Fruit fly (Drosophila melanogaster) whole organism, embryonic: ENCODE results near the gene Snx3.

Experiments
- B-H1 ChIP-seq: fragments of 200-800 bp; sonication (Bioruptor generic); IDR thresholded peaks from 3 replicates; pipeline ENCODE4 v1.3.6; 2022; ENCODE audit warnings: missing biosample characterization, missing genetic modification characterization
- Blimp-1 ChIP-seq: fragments of 200-800 bp; sonication (Bioruptor generic); optimal IDR thresholded peaks from 3 replicates; lab custom pipeline; 2018; ENCODE audit warnings: missing biosample characterization, missing genetic modification characterization, mild to moderate bottlenecking, moderate library complexity, missing genetic modification reagents
- C15 ChIP-seq: fragments of 200-800 bp; sonication (Bioruptor generic); IDR thresholded peaks from 3 replicates; pipeline ENCODE4 v1.3.6; 2022; ENCODE audit warnings: missing biosample characterization, missing genetic modification characterization
- CG10267 ChIP-seq: fragments of 200-800 bp; sonication (Bioruptor generic); optimal IDR thresholded peaks from 2 replicates; lab custom pipeline; 2018; ENCODE audit warnings: missing biosample characterization, mild to moderate bottlenecking, missing genetic modification characterization, moderate library complexity
- CG11093 ChIP-seq: fragments of 200-800 bp; sonication (Bioruptor generic); IDR thresholded peaks from 3 replicates; pipeline ENCODE4 v1.3.6; 2022; ENCODE audit warnings: missing biosample characterization, missing genetic modification characterization
- CG13123 ChIP-seq: fragments of 200-800 bp; sonication (Bioruptor generic); optimal IDR thresholded peaks from 2 replicates; lab custom pipeline; 2016; ENCODE audit warnings: missing biosample characterization, missing genetic modification characterization
- CG14667 ChIP-seq: fragments of 200-800 bp; sonication (Bioruptor generic); IDR thresholded peaks from 2 replicates; pipeline ENCODE4 v1.3.6; 2022; ENCODE audit warnings: missing biosample characterization, missing genetic modification characterization
- CG15696 ChIP-seq: fragments of 200-800 bp; sonication (Bioruptor generic); optimal IDR thresholded peaks from 2 replicates; lab custom pipeline; 2019; ENCODE audit warnings: missing biosample characterization, mild to moderate bottlenecking, missing genetic modification characterization, moderate library complexity
- CG16813 ChIP-seq: fragments of 200-800 bp; sonication (Bioruptor generic); IDR thresholded peaks from 3 replicates; pipeline ENCODE4 v1.3.6; 2022; ENCODE audit warnings: missing biosample characterization, missing genetic modification characterization; ENCODE audit not compliant: partially characterized antibody
- CG17361 ChIP-seq: fragments of 200-800 bp; sonication (Bioruptor generic); IDR thresholded peaks from 3 replicates; pipeline ENCODE4 v1.3.6; 2022; ENCODE audit warnings: missing biosample characterization, missing genetic modification characterization
- CG18476 ChIP-seq: fragments of 200-800 bp; sonication (Bioruptor generic); optimal IDR thresholded peaks from 2 replicates; lab custom pipeline; 2016; ENCODE audit warnings: missing biosample characterization, mild to moderate bottlenecking, missing genetic modification characterization
- CG18599 ChIP-seq: fragments of 200-800 bp; sonication (Bioruptor generic); optimal IDR thresholded peaks from 3 replicates; lab custom pipeline; 2017; ENCODE audit warnings: missing biosample characterization, missing genetic modification characterization, mild to moderate bottlenecking, moderate library complexity, missing genetic modification reagents
- CG18619 ChIP-seq: fragments of 200-800 bp; sonication (Bioruptor generic); optimal IDR thresholded peaks from 3 replicates; lab custom pipeline; 2017; ENCODE audit warnings: missing biosample characterization, mild to moderate bottlenecking, missing genetic modification characterization
- CG2120 ChIP-seq: fragments of 200-800 bp; sonication (Bioruptor generic); optimal IDR thresholded peaks from 3 replicates; lab custom pipeline; 2016; ENCODE audit warnings: missing biosample characterization, missing genetic modification characterization
- CG2678 ChIP-seq: fragments of 200-800 bp; sonication (Bioruptor generic); optimal IDR thresholded peaks from 3 replicates; lab custom pipeline; 2019; ENCODE audit warnings: missing biosample characterization, mild to moderate bottlenecking, missing genetic modification characterization, moderate library complexity
- CG31441 ChIP-seq: fragments of 200-800 bp; sonication (Bioruptor generic); IDR thresholded peaks from 2 replicates; pipeline ENCODE4 v1.3.6; 2022; ENCODE audit warnings: missing biosample characterization, missing genetic modification characterization
- CG34422 ChIP-seq: fragments of 200-800 bp; sonication (Bioruptor generic); IDR thresholded peaks from 3 replicates; pipeline ENCODE4 v1.3.6; 2022; ENCODE audit warnings: missing biosample characterization, missing genetic modification characterization
- CG3995 ChIP-seq: fragments of 200-800 bp; sonication (Bioruptor generic); optimal IDR thresholded peaks from 3 replicates; lab custom pipeline; 2016; ENCODE audit warnings: missing biosample characterization, missing genetic modification characterization
- CG42726 ChIP-seq: fragments of 200-800 bp; sonication (Bioruptor generic); IDR thresholded peaks from 2 replicates; pipeline ENCODE4 v1.3.6; 2022; ENCODE audit warnings: missing biosample characterization, missing genetic modification characterization; ENCODE audit not compliant: partially characterized antibody
- CG4730 ChIP-seq: fragments of 200-800 bp; sonication (Bioruptor generic); IDR thresholded peaks from 2 replicates; pipeline ENCODE4 v1.3.6; 2022; ENCODE audit warnings: missing biosample characterization, missing genetic modification characterization
- CG6683 ChIP-seq: fragments of 200-800 bp; sonication (Bioruptor generic); optimal IDR thresholded peaks from 2 replicates; lab custom pipeline; 2017; ENCODE audit warnings: missing biosample characterization, mild to moderate bottlenecking, missing genetic modification characterization, missing genetic modification reagents
- CG7271 ChIP-seq: fragments of 200-800 bp; sonication (Bioruptor generic); optimal IDR thresholded peaks from 2 replicates; lab custom pipeline; 2018; ENCODE audit warnings: missing biosample characterization, mild to moderate bottlenecking, missing genetic modification characterization, moderate library complexity
- CG7357 ChIP-seq: fragments of 200-800 bp; sonication (Bioruptor generic); IDR thresholded peaks from 3 replicates; pipeline ENCODE4 v1.3.6; 2022; ENCODE audit warnings: missing biosample characterization, missing genetic modification characterization
- CG8359 ChIP-seq: fragments of 200-800 bp; sonication (Bioruptor generic); optimal IDR thresholded peaks from 2 replicates; lab custom pipeline; 2017; ENCODE audit warnings: missing biosample characterization, mild to moderate bottlenecking, missing genetic modification characterization, borderline replicate concordance
- Drgx ChIP-seq: fragments of 200-800 bp; sonication (Bioruptor generic); IDR thresholded peaks from 2 replicates; pipeline ENCODE4 v1.3.6; 2022; ENCODE audit warnings: missing biosample characterization, missing genetic modification characterization
- MESR4 ChIP-seq: fragments of 200-800 bp; sonication (Bioruptor generic); optimal IDR thresholded peaks from 2 replicates; lab custom pipeline; 2018; ENCODE audit warnings: missing biosample characterization, mild to moderate bottlenecking, missing genetic modification characterization, moderate library complexity
- Mad ChIP-seq: fragments of 200-800 bp; sonication (Bioruptor generic); optimal IDR thresholded peaks from 2 replicates; lab custom pipeline; 2016; ENCODE audit warnings: missing biosample characterization, missing genetic modification characterization
- Neu2 ChIP-seq: fragments of 200-800 bp; sonication (Bioruptor generic); optimal IDR thresholded peaks from 3 replicates; lab custom pipeline; 2016; ENCODE audit warnings: missing biosample characterization, missing genetic modification characterization, borderline replicate concordance
- Rfx ChIP-seq: fragments of 200-800 bp; sonication (Bioruptor generic); IDR thresholded peaks from 2 replicates; pipeline ENCODE4 v1.3.6; 2022; ENCODE audit warnings: missing biosample characterization, missing genetic modification characterization
- Rx ChIP-seq: fragments of 200-800 bp; sonication (Bioruptor generic); IDR thresholded peaks from 2 replicates; pipeline ENCODE4 v1.3.6; 2022; ENCODE audit warnings: missing biosample characterization, missing genetic modification characterization
- Sox102F ChIP-seq: fragments of 200-800 bp; sonication (Bioruptor generic); optimal IDR thresholded peaks from 2 replicates; lab custom pipeline; 2018; ENCODE audit warnings: missing biosample characterization, mild to moderate bottlenecking, missing genetic modification characterization, moderate library complexity
- Vsx1 ChIP-seq: fragments of 200-800 bp; sonication (Bioruptor generic); optimal IDR thresholded peaks from 2 replicates; lab custom pipeline; 2017; ENCODE audit warnings: missing biosample characterization, mild to moderate bottlenecking, missing genetic modification characterization, missing genetic modification reagents
- ase ChIP-seq: fragments of 200-800 bp; sonication (Bioruptor generic); IDR thresholded peaks from 3 replicates; pipeline ENCODE4 v1.3.6; 2022; ENCODE audit warnings: missing biosample characterization, missing genetic modification characterization
- chm ChIP-seq: fragments of 200-800 bp; sonication (Bioruptor generic); IDR thresholded peaks from 2 replicates; pipeline ENCODE4 v1.3.6; 2022; ENCODE audit warnings: missing biosample characterization, missing genetic modification characterization
- dysf ChIP-seq: fragments of 200-800 bp; sonication (Bioruptor generic); IDR thresholded peaks from 3 replicates; pipeline ENCODE4 v1.3.6; 2022; ENCODE audit warnings: missing biosample characterization, missing genetic modification characterization
- gce ChIP-seq: fragments of 200-800 bp; sonication (Bioruptor generic); IDR thresholded peaks from 3 replicates; pipeline ENCODE4 v1.3.6; 2022; ENCODE audit warnings: missing biosample characterization, missing genetic modification characterization
- gcm2 ChIP-seq: fragments of 200-800 bp; sonication (Bioruptor generic); optimal IDR thresholded peaks from 2 replicates; lab custom pipeline; 2016; ENCODE audit warnings: missing biosample characterization, missing genetic modification characterization
- hb ChIP-seq: fragments of 200-800 bp; sonication (Bioruptor generic); IDR thresholded peaks from 3 replicates; pipeline ENCODE4 v1.3.6; 2022; ENCODE audit warnings: missing biosample characterization, missing genetic modification characterization; ENCODE audit not compliant: partially characterized antibody
- kni ChIP-seq: fragments of 200-800 bp; sonication (Bioruptor generic); optimal IDR thresholded peaks from 3 replicates; lab custom pipeline; 2017; ENCODE audit warnings: mild to moderate bottlenecking, missing biosample characterization, missing genetic modification reagents, missing genetic modification characterization
- lov ChIP-seq, 2 experiments: fragments of 200-800 bp in 1 of 2; fragments of >200 bp in 1 of 2; sonication (Bioruptor generic) in 1 of 2; IDR thresholded peaks in 1 of 2; optimal IDR thresholded peaks in 1 of 2; 2 replicates in 1 of 2; 3 replicates in 1 of 2; pipeline versions ENCODE4 v1.3.6 to Lab custom; 2017 to 2022; ENCODE audit warnings: missing biosample characterization in 1 of 2, missing genetic modification characterization in 1 of 2
- mld ChIP-seq: fragments of 200-800 bp; sonication (Bioruptor generic); IDR thresholded peaks from 3 replicates; pipeline ENCODE4 v1.3.6; 2022; ENCODE audit warnings: missing biosample characterization, missing genetic modification characterization; ENCODE audit not compliant: partially characterized antibody
- nerfin-2 ChIP-seq: fragments of 200-800 bp; sonication (Bioruptor generic); IDR thresholded peaks from 2 replicates; pipeline ENCODE4 v1.3.6; 2022; ENCODE audit warnings: missing biosample characterization, missing genetic modification characterization; ENCODE audit not compliant: partially characterized antibody
- oc ChIP-seq: fragments of 200-800 bp; sonication (Bioruptor generic); optimal IDR thresholded peaks from 2 replicates; lab custom pipeline; 2018; ENCODE audit warnings: missing biosample characterization, mild to moderate bottlenecking, missing genetic modification characterization, moderate library complexity
- sqz ChIP-seq: fragments of 200-800 bp; sonication (Bioruptor generic); optimal IDR thresholded peaks from 3 replicates; lab custom pipeline; 2018; ENCODE audit warnings: missing biosample characterization, mild to moderate bottlenecking, missing genetic modification characterization
- tgo ChIP-seq: fragments of 200-800 bp; sonication (Bioruptor generic); IDR thresholded peaks from 3 replicates; pipeline ENCODE4 v1.3.6; 2022; ENCODE audit warnings: missing biosample characterization, missing genetic modification characterization
- wdn ChIP-seq: fragments of 200-800 bp; sonication (Bioruptor generic); IDR thresholded peaks from 2 replicates; pipeline ENCODE4 v1.3.6; 2022; ENCODE audit warnings: missing biosample characterization, missing genetic modification characterization
- zen ChIP-seq: fragments of 200-800 bp; sonication (Bioruptor generic); optimal IDR thresholded peaks from 3 replicates; lab custom pipeline; 2018; ENCODE audit warnings: missing biosample characterization, mild to moderate bottlenecking, missing genetic modification characterization, moderate library complexity

Gene Snx3

DNA sequence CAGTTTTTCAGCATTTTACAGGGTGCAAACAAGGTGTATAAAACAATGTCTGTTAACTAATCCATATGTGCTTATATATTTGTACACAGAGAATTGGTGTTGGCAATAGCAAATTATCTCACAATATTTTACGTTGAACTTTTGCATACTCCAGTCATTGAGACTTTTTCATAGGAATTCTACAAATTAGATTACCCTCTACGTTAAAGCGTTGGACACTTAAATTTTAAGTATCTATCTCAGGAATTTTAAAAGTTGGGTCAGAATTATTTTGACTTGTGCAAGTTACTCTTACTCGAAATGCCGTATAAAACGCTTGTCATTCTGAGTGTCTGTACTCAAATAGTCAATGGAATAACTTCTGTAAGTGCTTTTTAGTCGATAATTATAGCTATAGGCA, 5.2 kb downstream of the Snx3 start, which contains the start of gene CG18530:
Gene CG18530, plus strand, starts transcription at position 301 of the 400 bp plus-strand sequence.
- TF ChIP-seq CG3995 (GFP tag; lab: Kevin White, UChicago) (no peak), CG16813 (GFP tag; lab: Robert Waterston, UW) (no peak), CG42726 (GFP tag; lab: Robert Waterston, UW) (no peak), CG15696 (tag; lab: Kevin White, UChicago) (no peak), Sox102F (GFP tag; lab: Kevin White, UChicago) (no peak), CG2120 (GFP tag; lab: Kevin White, UChicago) (no peak), CG14667 (GFP tag; lab: Robert Waterston, UW) (no peak), sqz (GFP tag; lab: Kevin White, UChicago) (no peak), mld (GFP tag; lab: Robert Waterston, UW) (no peak), nerfin-2 (no peak), CG11093 (no peak), MESR4 (no peak), CG7271 (tag; lab: Kevin White, UChicago) (no peak)
- TF ChIP-seq, all 482 proteins: peak for 0

DNA sequence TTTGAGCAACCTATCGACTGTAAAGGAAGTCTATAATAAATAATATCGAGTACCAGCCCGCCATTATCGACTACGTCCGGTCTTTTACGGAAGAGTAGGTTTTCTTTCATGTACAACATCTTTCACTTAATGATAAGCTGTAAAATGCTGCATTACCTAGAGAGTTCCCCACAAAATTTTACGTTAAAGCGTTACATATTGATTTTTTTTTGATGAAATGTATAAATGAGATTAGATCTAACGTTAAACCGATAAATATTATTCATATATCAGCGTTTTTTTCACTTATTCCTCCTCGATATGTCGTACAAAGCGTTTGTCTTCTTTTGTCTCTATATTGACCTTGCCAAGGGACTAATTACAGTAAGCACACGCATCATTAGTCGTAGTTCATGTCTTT, 6.8 kb downstream of the Snx3 start, which contains the start of gene CG11598:
Gene CG11598, plus strand, starts transcription at position 301 of the 400 bp plus-strand sequence.
- TF ChIP-seq wdn (GFP tag; lab: Robert Waterston, UW), result no peak
- no peak for TF ChIP-seq CG2678 (tag; lab: Kevin White, UChicago)
- TF ChIP-seq sqz (GFP tag; lab: Kevin White, UChicago), result no peak
- no peak for TF ChIP-seq CG7357 (GFP tag; lab: Robert Waterston, UW)
- no peak for TF ChIP-seq CG13123
- no peak for TF ChIP-seq dysf (GFP tag; lab: Robert Waterston, UW)
- TF ChIP-seq chm, result no peak
- no peak for TF ChIP-seq C15 (GFP tag; lab: Robert Waterston, UW)
- TF ChIP-seq gcm2 (GFP tag; lab: Kevin White, UChicago), result no peak
- no peak for TF ChIP-seq Drgx (GFP tag; lab: Robert Waterston, UW)
- no peak for TF ChIP-seq kni (GFP tag; lab: Kevin White, UChicago)
- TF ChIP-seq CG4730 (GFP tag; lab: Robert Waterston, UW), result no peak
- TF ChIP-seq CG34422 (GFP tag; lab: Robert Waterston, UW), result no peak
- no peak for TF ChIP-seq CG10267
- no peak for TF ChIP-seq tgo (GFP tag; lab: Robert Waterston, UW)

dm6 chr3R:12636240-12636639, 8.4 kb downstream of the Snx3 start, which contains the start of gene CG11600:
TSS of gene CG11600 (plus strand) at chr3R:12636540.
- TF ChIP-seq zen (no peak), B-H1 (GFP tag; lab: Robert Waterston, UW) (no peak), Vsx1 (GFP tag; lab: Kevin White, UChicago) (no peak), gce (GFP tag; lab: Robert Waterston, UW) (no peak), Rx (no peak), oc (tag; lab: Kevin White, UChicago) (no peak), CG31441 (GFP tag; lab: Robert Waterston, UW) (no peak), CG8359 (GFP tag; lab: Kevin White, UChicago) (no peak), Mad (no peak), CG6683 (GFP tag; lab: Kevin White, UChicago) (no peak), lov (optimal IDR thresholded peaks at IDR 0.05; lab: Kevin White, UChicago) (no peak), lov (GFP tag; IDR thresholded peaks at IDR 0.05; lab: Robert Waterston, UW) (no peak), Neu2 (GFP tag; lab: Kevin White, UChicago) (no peak), hb (GFP tag; lab: Robert Waterston, UW) (no peak), CG18476 (GFP tag; lab: Kevin White, UChicago) (no peak), Rfx (GFP tag; lab: Robert Waterston, UW) (no peak), CG17361 (GFP tag; lab: Robert Waterston, UW) (no peak), Blimp-1 (GFP tag; lab: Kevin White, UChicago) (no peak), ase (GFP tag; lab: Robert Waterston, UW) (no peak), CG18619 (no peak), CG18599 (GFP tag; lab: Kevin White, UChicago) (no peak)
- TF ChIP-seq, all 482 proteins: peak for 0
